Worm (Caenorhabditis elegans) whole organism, young adult: ENCODE measurements around the gene ZK673.6.
"Not testable (repeated sequence)": the region's sequence is repeated elsewhere in the genome, so short reads cannot be mapped to it uniquely, and the experiment has no call there.

Source experiments
- B0019.2 ChIP-seq: fragments of 200-800 bp; sonication (Bioruptor generic); conservative IDR thresholded peaks from 2 replicates; pipeline ENCODE4 v1.3.6; 2022; ENCODE audit warnings: missing genetic modification reagents, missing genetic modification characterization, missing compliant biosample characterization
- C17E4.6 ChIP-seq: fragments of 200-800 bp; sonication (Bioruptor generic); IDR thresholded peaks from 2 replicates; pipeline ENCODE4 v1.3.6; 2022; ENCODE audit warnings: missing genetic modification reagents, missing genetic modification characterization, missing compliant biosample characterization
- Y56A3A.18 ChIP-seq: fragments of 200-800 bp; sonication (Bioruptor generic); IDR thresholded peaks from 2 replicates; pipeline ENCODE4 v1.3.6; 2022; ENCODE audit warnings: missing genetic modification reagents, missing genetic modification characterization, missing compliant biosample characterization
- akir-1 ChIP-seq: fragments of 200-800 bp; sonication (Bioruptor generic); optimal IDR thresholded peaks from 2 replicates; lab custom pipeline; 2018; ENCODE audit warnings: mild to moderate bottlenecking, missing genetic modification characterization, moderate library complexity, missing compliant biosample characterization
- ama-1 ChIP-seq, 3 experiments: fragments of 150-350 bp in 1 of 3; sonication (generic microtip) in 2 of 3; optimal IDR thresholded peaks; 2 replicates each; lab custom pipeline; 2014 to 2018; ENCODE audit warnings: missing biosample characterization in 2 of 3, missing genetic modification characterization in 2 of 3, missing genetic modification reagents in 2 of 3
- attf-5 ChIP-seq: fragments of 200-800 bp; sonication (Bioruptor generic); optimal IDR thresholded peaks from 2 replicates; lab custom pipeline; 2018; ENCODE audit warnings: mild to moderate bottlenecking, missing genetic modification characterization, missing compliant biosample characterization
- ekl-4 ChIP-seq: fragments of 200-800 bp; sonication (Bioruptor generic); IDR thresholded peaks from 2 replicates; pipeline ENCODE4 v1.3.6; 2022; ENCODE audit warnings: missing genetic modification reagents, missing genetic modification characterization, missing compliant biosample characterization
- gei-17 ChIP-seq: fragments of 200-800 bp; sonication (Bioruptor generic); optimal IDR thresholded peaks from 2 replicates; lab custom pipeline; 2018; ENCODE audit warnings: mild to moderate bottlenecking, missing genetic modification characterization, missing compliant biosample characterization
- hmg-20 ChIP-seq: fragments of 200-800 bp; sonication (Bioruptor generic); IDR thresholded peaks from 2 replicates; pipeline ENCODE4 v1.3.6; 2022; ENCODE audit warnings: missing genetic modification reagents, missing genetic modification characterization, missing compliant biosample characterization
- lin-35 ChIP-seq, 3 experiments: fragments of 150-350 bp in 2 of 3; sonication (generic microtip) in 1 of 3; optimal IDR thresholded peaks; 2 replicates each; lab custom pipeline; 2014 to 2018; ENCODE audit warnings: missing biosample characterization in 3 of 3, missing genetic modification characterization in 3 of 3, missing genetic modification reagents in 3 of 3
- nfya-1 ChIP-seq: sonication (generic microtip); optimal IDR thresholded peaks from 2 replicates; lab custom pipeline; 2017; ENCODE audit warnings: antibody characterized with exemption, missing compliant biosample characterization, missing genetic modification characterization, borderline replicate concordance; ENCODE audit not compliant: insufficient read depth
- unc-62 ChIP-seq: fragments of 150-350 bp; optimal IDR thresholded peaks from 2 replicates; lab custom pipeline; 2014; ENCODE audit warnings: missing biosample characterization, missing genetic modification reagents, missing genetic modification characterization

ce11 chrII:10493034-10493433 is 28.9 kb upstream of the ZK673.6 start, which contains the start of gene ZK666.8:
- TF ChIP-seq B0019.2 (GFP tag; lab: Robert Waterston, UW); akir-1; hmg-20 (GFP tag; lab: Robert Waterston, UW); unc-62; Y56A3A.18 (GFP tag; lab: Robert Waterston, UW); attf-5 (GFP tag; lab: Kevin White, UChicago); ekl-4 (GFP tag; lab: Robert Waterston, UW); ama-1 (optimal IDR thresholded peaks at IDR 0.05; lab: Kevin White, UChicago); ama-1 (GFP tag; optimal IDR thresholded peaks at IDR 0.05; lab: Kevin White, UChicago); C17E4.6; gei-17 (GFP tag; lab: Kevin White, UChicago); lin-35 (GFP tag; optimal IDR thresholded peaks at IDR 0.05; lab: Kevin White, UChicago); nfya-1 (tag; lab: Kevin White, UChicago): not testable (repeated sequence)
